Worm (Caenorhabditis elegans) whole organism, young adult: ENCODE measurements around the gene tbx-8.
A peak's percentile ranks its signal among the peaks of the same experiment; 100 is the strongest.

Source experiments
- B0261.1 ChIP-seq: sonication (generic microtip); optimal IDR thresholded peaks from 2 replicates; lab custom pipeline; 2016; ENCODE audit warnings: mild to moderate bottlenecking, missing genetic modification characterization, moderate library complexity, missing compliant biosample characterization
- F37B4.10 ChIP-seq: fragments of 200-800 bp; sonication (Bioruptor generic); IDR thresholded peaks from 2 replicates; pipeline ENCODE4 v1.3.6; 2022; ENCODE audit warnings: missing genetic modification characterization, missing compliant biosample characterization
- F52B5.7 ChIP-seq: sonication (generic microtip); optimal IDR thresholded peaks from 2 replicates; lab custom pipeline; 2016; ENCODE audit warnings: mild to moderate bottlenecking, missing genetic modification characterization, missing compliant biosample characterization
- F55B11.4 ChIP-seq: sonication (generic microtip); optimal IDR thresholded peaks from 2 replicates; lab custom pipeline; 2016; ENCODE audit warnings: missing compliant biosample characterization, missing genetic modification characterization, borderline replicate concordance; ENCODE audit not compliant: insufficient read depth
- K11D2.4 ChIP-seq: fragments of 200-800 bp; sonication (Bioruptor generic); IDR thresholded peaks from 2 replicates; pipeline ENCODE4 v1.3.6; 2022; ENCODE audit warnings: missing genetic modification reagents, missing genetic modification characterization, missing compliant biosample characterization
- Y53F4B.3 ChIP-seq: fragments of 200-800 bp; sonication (Bioruptor generic); IDR thresholded peaks from 2 replicates; pipeline ENCODE4 v1.3.6; 2022; ENCODE audit warnings: missing genetic modification reagents, missing genetic modification characterization, missing compliant biosample characterization
- Y56A3A.18 ChIP-seq: fragments of 200-800 bp; sonication (Bioruptor generic); IDR thresholded peaks from 2 replicates; pipeline ENCODE4 v1.3.6; 2022; ENCODE audit warnings: missing genetic modification reagents, missing genetic modification characterization, missing compliant biosample characterization
- Y67H2A.10 ChIP-seq: fragments of 200-800 bp; sonication (Bioruptor generic); conservative IDR thresholded peaks from 2 replicates; pipeline ENCODE4 v1.3.6; 2022; ENCODE audit warnings: missing genetic modification reagents, missing genetic modification characterization, missing compliant biosample characterization
- Y79H2A.3 ChIP-seq: fragments of 200-800 bp; sonication (Bioruptor generic); conservative IDR thresholded peaks from 2 replicates; pipeline ENCODE4 v1.3.6; 2022; ENCODE audit warnings: missing genetic modification reagents, missing genetic modification characterization, missing compliant biosample characterization
- Y95B8A.8 ChIP-seq: fragments of 200-800 bp; sonication (Bioruptor generic); IDR thresholded peaks from 2 replicates; pipeline ENCODE4 v1.3.6; 2022; ENCODE audit warnings: missing genetic modification reagents, missing genetic modification characterization, missing compliant biosample characterization
- atf-7 ChIP-seq: sonication (generic microtip); optimal IDR thresholded peaks from 2 replicates; lab custom pipeline; 2017; ENCODE audit warnings: mild to moderate bottlenecking, missing genetic modification characterization, missing compliant biosample characterization
- attf-5 ChIP-seq: fragments of 200-800 bp; sonication (Bioruptor generic); optimal IDR thresholded peaks from 2 replicates; lab custom pipeline; 2018; ENCODE audit warnings: mild to moderate bottlenecking, missing genetic modification characterization, missing compliant biosample characterization
- ceh-100 ChIP-seq: fragments of 200-800 bp; sonication (Bioruptor generic); IDR thresholded peaks from 2 replicates; pipeline ENCODE4 v1.3.6; 2022; ENCODE audit warnings: missing genetic modification reagents, missing genetic modification characterization, missing compliant biosample characterization
- ceh-79 ChIP-seq: sonication (generic microtip); optimal IDR thresholded peaks from 2 replicates; lab custom pipeline; 2017; ENCODE audit warnings: mild to moderate bottlenecking, missing genetic modification characterization, missing compliant biosample characterization
- ceh-91 ChIP-seq: fragments of 200-800 bp; sonication (Bioruptor generic); IDR thresholded peaks from 2 replicates; pipeline ENCODE4 v1.3.6; 2022; ENCODE audit warnings: missing genetic modification reagents, missing genetic modification characterization, missing compliant biosample characterization
- die-1 ChIP-seq: sonication (generic microtip); optimal IDR thresholded peaks from 2 replicates; lab custom pipeline; 2016; ENCODE audit warnings: missing genotype, mild to moderate bottlenecking, missing genetic modification characterization, missing compliant biosample characterization
- dpff-1 ChIP-seq: sonication (generic microtip); optimal IDR thresholded peaks from 2 replicates; lab custom pipeline; 2017; ENCODE audit warnings: mild to moderate bottlenecking, missing genetic modification characterization, missing compliant biosample characterization
- efl-1 ChIP-seq: fragments of 150-350 bp; optimal IDR thresholded peaks from 2 replicates; lab custom pipeline; 2014; ENCODE audit warnings: missing biosample characterization, missing genetic modification reagents, missing genetic modification characterization
- him-1 ChIP-seq: sonication (generic microtip); optimal IDR thresholded peaks from 2 replicates; lab custom pipeline; 2016; ENCODE audit warnings: missing genotype, missing genetic modification reagents, missing genetic modification characterization, missing compliant biosample characterization
- hlh-12 ChIP-seq: sonication (generic microtip); optimal IDR thresholded peaks from 2 replicates; lab custom pipeline; 2016; ENCODE audit warnings: missing genetic modification characterization, missing compliant biosample characterization
- hrde-1 ChIP-seq: sonication (generic microtip); optimal IDR thresholded peaks from 2 replicates; lab custom pipeline; 2016; ENCODE audit warnings: missing genetic modification characterization, mild to moderate bottlenecking, missing compliant biosample characterization, moderate library complexity, missing genotype, missing genetic modification reagents, borderline replicate concordance
- let-607 ChIP-seq, 2 experiments: fragments of 200-800 bp in 1 of 2; sonication (Bioruptor generic) in 1 of 2; sonication (generic microtip) in 1 of 2; optimal IDR thresholded peaks; 2 replicates each; lab custom pipeline; 2016 to 2018; ENCODE audit warnings: mild to moderate bottlenecking in 2 of 2, missing compliant biosample characterization in 2 of 2, missing genetic modification characterization in 2 of 2, moderate library complexity in 2 of 2, missing genotype in 1 of 2
- lsy-27 ChIP-seq: sonication (generic microtip); optimal IDR thresholded peaks from 2 replicates; lab custom pipeline; 2017; ENCODE audit warnings: missing genetic modification characterization, mild to moderate bottlenecking, missing compliant biosample characterization, antibody characterized with exemption, missing genotype, borderline replicate concordance; ENCODE audit not compliant: insufficient read depth
- nfyb-1 ChIP-seq: fragments of 200-800 bp; sonication (Bioruptor generic); IDR thresholded peaks from 2 replicates; pipeline ENCODE4 v1.3.6; 2022; ENCODE audit warnings: missing genetic modification reagents, missing genetic modification characterization, missing compliant biosample characterization
- nhr-27 ChIP-seq: fragments of 200-800 bp; sonication (Bioruptor generic); optimal IDR thresholded peaks from 2 replicates; lab custom pipeline; 2018; ENCODE audit warnings: mild to moderate bottlenecking, missing genetic modification characterization, moderate library complexity, missing compliant biosample characterization
- nhr-80 ChIP-seq: sonication (generic microtip); optimal IDR thresholded peaks from 2 replicates; lab custom pipeline; 2016; ENCODE audit warnings: missing genetic modification characterization, missing compliant biosample characterization
- nhr-90 ChIP-seq: sonication (generic microtip); optimal IDR thresholded peaks from 2 replicates; lab custom pipeline; 2016; ENCODE audit warnings: missing genotype, mild to moderate bottlenecking, missing genetic modification characterization, missing compliant biosample characterization
- sdz-38 ChIP-seq: sonication (generic microtip); optimal IDR thresholded peaks from 2 replicates; lab custom pipeline; 2016; ENCODE audit warnings: missing genotype, missing genetic modification characterization, missing compliant biosample characterization
- sea-2 ChIP-seq: fragments of 200-800 bp; sonication (Bioruptor generic); IDR thresholded peaks from 2 replicates; pipeline ENCODE4 v1.3.6; 2022; ENCODE audit warnings: missing genetic modification characterization, missing compliant biosample characterization
- snpc-1.1 ChIP-seq: sonication (generic microtip); optimal IDR thresholded peaks from 2 replicates; lab custom pipeline; 2017; ENCODE audit warnings: missing genetic modification characterization, mild to moderate bottlenecking, missing compliant biosample characterization, antibody characterized with exemption, moderate library complexity, missing genotype, missing genetic modification reagents; ENCODE audit not compliant: insufficient read depth
- somi-1 ChIP-seq: fragments of 200-800 bp; sonication (Bioruptor generic); optimal IDR thresholded peaks from 2 replicates; lab custom pipeline; 2018; ENCODE audit warnings: mild to moderate bottlenecking, missing genetic modification characterization, missing compliant biosample characterization
- tbp1 ChIP-seq: fragments of 200-800 bp; sonication (Bioruptor generic); optimal IDR thresholded peaks from 2 replicates; lab custom pipeline; 2018; ENCODE audit warnings: mild to moderate bottlenecking, missing genetic modification characterization, missing compliant biosample characterization
- unc-130 ChIP-seq: sonication (generic microtip); optimal IDR thresholded peaks from 2 replicates; lab custom pipeline; 2016; ENCODE audit warnings: missing genetic modification reagents, missing genetic modification characterization, missing compliant biosample characterization
- xnd-1 ChIP-seq: sonication (generic microtip); optimal IDR thresholded peaks from 2 replicates; lab custom pipeline; 2016; ENCODE audit warnings: missing genotype, missing genetic modification reagents, missing genetic modification characterization, missing compliant biosample characterization
- zfh-2 ChIP-seq: fragments of 200-800 bp; sonication (Bioruptor generic); conservative IDR thresholded peaks from 2 replicates; pipeline ENCODE4 v1.3.6; 2022; ENCODE audit warnings: missing genetic modification reagents, missing genetic modification characterization, missing compliant biosample characterization
- ztf-18 ChIP-seq: sonication (generic microtip); optimal IDR thresholded peaks from 2 replicates; lab custom pipeline; 2016; ENCODE audit warnings: missing genotype, mild to moderate bottlenecking, missing genetic modification characterization, missing compliant biosample characterization

tbx-8 gene

DNA sequence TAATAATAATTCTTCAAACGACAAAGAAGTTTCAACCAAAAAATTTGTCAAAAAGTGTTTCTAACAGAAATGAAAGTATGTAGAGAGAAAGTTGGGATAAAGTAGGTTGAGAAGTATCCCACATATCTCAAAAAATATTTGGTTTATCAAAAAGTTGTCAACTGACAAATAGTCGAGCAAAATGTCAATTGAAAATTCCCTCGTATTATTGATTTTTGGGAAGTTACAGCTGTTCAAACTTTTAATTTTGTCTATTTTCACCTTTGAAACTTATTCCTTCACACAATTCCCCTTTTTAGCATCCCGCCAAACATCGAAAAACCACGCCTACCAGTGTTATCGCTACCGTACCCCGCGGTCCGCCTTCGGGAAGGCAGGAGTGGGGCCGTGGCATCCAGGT is at the start of gene tbx-8:
Gene tbx-8 (plus strand): TSS at position 301 of the 400 bp plus-strand sequence.
- TF ChIP-seq ztf-18 (tag; lab: Kevin White, UChicago) (no peak), dpff-1 (no peak), lsy-27 (tag; lab: Kevin White, UChicago) (no peak), zfh-2 (GFP tag; lab: Robert Waterston, UW) (peak; percentile 46; the same call in 1 of the 2 replicates), sea-2 (GFP tag; lab: Robert Waterston, UW) (no peak)
- TF ChIP-seq, all 124 proteins: peak for 1

DNA sequence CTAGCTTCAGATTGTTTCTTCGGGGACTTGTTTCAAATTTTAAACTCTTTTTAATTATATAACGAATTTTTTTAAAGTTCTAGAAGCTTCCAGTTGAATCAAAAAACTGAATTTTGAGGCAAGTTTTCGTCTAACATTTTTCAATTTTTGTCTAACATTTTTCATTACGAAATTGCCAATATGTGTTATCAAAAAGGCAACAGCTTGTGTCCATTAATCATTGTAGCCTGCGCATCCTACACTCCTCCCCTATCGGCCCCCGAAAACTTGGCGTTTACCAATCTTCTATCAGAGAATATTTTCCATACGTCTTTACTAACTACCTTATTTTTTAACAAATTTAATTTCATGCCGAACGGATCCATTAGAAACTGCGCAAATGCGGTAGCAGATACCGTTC is 47.1 kb upstream of the tbx-8 start, which contains the start of gene vglu-3:
Gene vglu-3 (plus strand): TSS at position 301 of the 400 bp plus-strand sequence.
- TF ChIP-seq let-607 (tag; optimal IDR thresholded peaks at IDR 0.05; lab: Kevin White, UChicago) (no peak), attf-5 (no peak), sea-2 (GFP tag; lab: Robert Waterston, UW) (no peak), nfyb-1 (GFP tag; lab: Robert Waterston, UW) (no peak), efl-1 (GFP tag; lab: Kevin White, UChicago) (no peak)

DNA sequence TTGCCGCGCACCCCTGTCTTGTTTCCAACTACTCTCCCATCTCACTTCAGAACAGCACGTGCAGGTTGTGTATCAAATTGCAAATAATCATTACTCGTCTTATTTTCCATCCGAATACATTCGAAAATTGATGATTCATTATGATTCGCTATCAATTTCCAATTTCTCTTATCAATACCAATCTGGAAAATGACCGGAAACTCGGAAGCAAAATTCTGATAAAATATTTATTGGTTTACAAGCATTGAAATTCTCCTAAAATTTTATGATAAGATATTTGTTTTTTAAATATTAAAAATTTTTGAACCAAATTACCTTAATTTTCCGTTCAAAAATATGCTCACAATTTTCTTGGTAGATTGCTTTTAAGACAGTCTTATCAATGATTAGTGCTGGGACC is 41.9 kb upstream of the tbx-8 start:
- TF ChIP-seq die-1 (tag; lab: Kevin White, UChicago) = no peak
- peak; percentile 42 for TF ChIP-seq nhr-80 (tag; lab: Kevin White, UChicago)

DNA sequence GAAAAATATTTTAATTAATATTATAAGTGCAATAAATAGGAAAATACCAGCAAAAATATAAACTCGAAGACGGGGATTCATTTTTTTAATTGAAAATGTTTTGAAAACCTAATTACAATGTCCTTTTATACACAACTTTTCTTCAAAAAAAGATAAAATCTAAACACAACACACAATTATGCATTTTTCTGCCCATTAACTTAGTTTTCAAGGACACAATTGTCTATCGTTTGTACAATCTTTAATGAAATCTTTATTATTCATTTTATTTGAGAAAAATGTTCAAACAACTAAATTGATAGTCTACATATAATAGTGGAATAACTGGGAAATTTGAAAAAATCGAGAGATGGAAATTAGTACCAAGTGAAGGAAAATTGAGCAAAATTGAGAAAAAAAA is 41.1 kb upstream of the tbx-8 start, which contains the start of gene T07A5.1:
Gene T07A5.1 (minus strand): TSS at position 149 of the 400 bp plus-strand sequence.
- TF ChIP-seq B0261.1 (tag; lab: Kevin White, UChicago) (no peak), Y53F4B.3 (no peak), atf-7 (tag; lab: Kevin White, UChicago) (no peak), Y67H2A.10 (no peak), nfyb-1 (GFP tag; lab: Robert Waterston, UW) (no peak), Y95B8A.8 (no peak), hrde-1 (tag; lab: Kevin White, UChicago) (no peak), ceh-100 (GFP tag; lab: Robert Waterston, UW) (no peak), xnd-1 (tag; lab: Kevin White, UChicago) (no peak), sea-2 (GFP tag; lab: Robert Waterston, UW) (no peak), nhr-27 (no peak), nhr-90 (no peak), snpc-1.1 (tag; lab: Kevin White, UChicago) (no peak), ceh-79 (no peak)

DNA sequence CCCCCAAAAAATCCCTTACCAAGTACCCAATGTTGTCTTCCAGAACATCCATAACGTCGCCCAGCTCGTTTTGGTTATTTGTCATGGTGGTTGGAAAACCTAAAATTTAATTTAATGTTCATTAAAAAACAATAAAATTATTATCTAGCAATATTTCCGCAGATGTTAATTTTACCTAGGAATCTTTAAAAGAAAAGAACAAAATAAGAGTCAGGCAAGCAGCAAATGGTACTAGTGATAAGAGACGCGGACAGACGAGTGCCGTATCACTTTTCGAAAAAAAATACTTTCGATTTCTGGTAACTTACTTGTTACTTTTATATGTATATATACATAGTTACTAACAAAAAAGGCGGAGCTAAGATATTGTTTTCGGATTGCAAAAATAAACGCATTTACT is 36.1 kb upstream of the tbx-8 start, which contains the start of gene T07A5.7:
Gene T07A5.7 (minus strand): TSS at position 101 of the 400 bp plus-strand sequence.
- TF ChIP-seq unc-130 (GFP tag; lab: Kevin White, UChicago) (no peak), ceh-91 (GFP tag; lab: Robert Waterston, UW) (no peak), hlh-12 (tag; lab: Kevin White, UChicago) (no peak), sdz-38 (tag; lab: Kevin White, UChicago) (no peak), K11D2.4 (no peak), nhr-80 (tag; lab: Kevin White, UChicago) (no peak), F37B4.10 (GFP tag; lab: Robert Waterston, UW) (no peak), nhr-90 (no peak), Y56A3A.18 (GFP tag; lab: Robert Waterston, UW) (no peak), tbp1 (GFP tag; lab: Kevin White, UChicago) (no peak), F52B5.7 (no peak), F55B11.4 (tag; lab: Kevin White, UChicago) (no peak), die-1 (tag; lab: Kevin White, UChicago) (no peak), somi-1 (GFP tag; lab: Kevin White, UChicago) (no peak), him-1 (tag; lab: Kevin White, UChicago) (no peak), Y79H2A.3 (GFP tag; lab: Robert Waterston, UW) (no peak), ceh-100 (GFP tag; lab: Robert Waterston, UW) (no peak), snpc-1.1 (tag; lab: Kevin White, UChicago) (no peak)
